Worm (Caenorhabditis elegans) whole organism, L3 larva: ENCODE measurements around the gene nrde-4.

Experiments used
- R02D3.7 ChIP-seq: fragments of 150-350 bp; optimal IDR thresholded peaks from 2 replicates; lab custom pipeline; 2014; ENCODE audit warnings: missing biosample characterization, missing genetic modification characterization
- aly-2 ChIP-seq: fragments of 150-350 bp; optimal IDR thresholded peaks from 2 replicates; lab custom pipeline; 2014; ENCODE audit warnings: missing biosample characterization, missing genetic modification characterization
- ama-1 ChIP-seq: fragments of 150-350 bp; optimal IDR thresholded peaks from 2 replicates; lab custom pipeline; 2018
- ceh-16 ChIP-seq: sonication (generic microtip); optimal IDR thresholded peaks from 2 replicates; lab custom pipeline; 2017; ENCODE audit warnings: missing biosample characterization, missing genetic modification characterization
- ceh-28 ChIP-seq: fragments of 150-350 bp; optimal IDR thresholded peaks from 2 replicates; lab custom pipeline; 2014; ENCODE audit warnings: missing biosample characterization, missing genetic modification reagents, missing genetic modification characterization
- ceh-82 ChIP-seq: fragments of 150-350 bp; optimal IDR thresholded peaks from 2 replicates; lab custom pipeline; 2014; ENCODE audit warnings: missing biosample characterization, missing genetic modification characterization
- ceh-9 ChIP-seq: sonication (generic microtip); optimal IDR thresholded peaks from 2 replicates; lab custom pipeline; 2018; ENCODE audit warnings: missing biosample characterization, missing genetic modification characterization
- egl-5 ChIP-seq: fragments of 150-350 bp; optimal IDR thresholded peaks from 2 replicates; lab custom pipeline; 2017; ENCODE audit warnings: missing biosample characterization, missing genetic modification reagents, missing genetic modification characterization, inconsistent platforms
- elt-2 ChIP-seq: sonication (generic microtip); optimal IDR thresholded peaks from 2 replicates; lab custom pipeline; 2016; ENCODE audit warnings: missing genetic modification reagents, mild to moderate bottlenecking, missing genetic modification characterization, missing compliant biosample characterization
- elt-3 ChIP-seq, 3 experiments: fragments of 150-350 bp in 1 of 3; sonication (generic microtip) in 2 of 3; optimal IDR thresholded peaks; 2 replicates in 2 of 3; 4 replicates in 1 of 3; lab custom pipeline; 2014 to 2017; ENCODE audit warnings: missing biosample characterization in 3 of 3, missing genetic modification characterization in 3 of 3
- fkh-10 ChIP-seq: sonication (generic microtip); optimal IDR thresholded peaks from 2 replicates; lab custom pipeline; 2017; ENCODE audit warnings: missing biosample characterization, missing genetic modification reagents, missing genetic modification characterization
- fkh-2 ChIP-seq: fragments of 150-350 bp; optimal IDR thresholded peaks from 2 replicates; lab custom pipeline; 2014; ENCODE audit warnings: missing biosample characterization, missing genetic modification reagents, missing genetic modification characterization
- fos-1 ChIP-seq: fragments of 150-350 bp; optimal IDR thresholded peaks from 2 replicates; lab custom pipeline; 2014; ENCODE audit warnings: missing biosample characterization, missing genetic modification characterization
- hmg-11 ChIP-seq: sonication (generic microtip); optimal IDR thresholded peaks from 2 replicates; lab custom pipeline; 2016; ENCODE audit warnings: missing genetic modification characterization, missing compliant biosample characterization
- jun-1 ChIP-seq: fragments of 150-350 bp; optimal IDR thresholded peaks from 2 replicates; lab custom pipeline; 2014; ENCODE audit warnings: missing biosample characterization, missing genetic modification reagents, missing genetic modification characterization
- lin-15B ChIP-seq: fragments of 150-350 bp; optimal IDR thresholded peaks from 2 replicates; lab custom pipeline; 2014; ENCODE audit warnings: missing biosample characterization, missing genetic modification characterization
- lin-39 ChIP-seq: fragments of 150-350 bp; optimal IDR thresholded peaks from 2 replicates; lab custom pipeline; 2018; ENCODE audit warnings: missing biosample characterization, missing genetic modification reagents, missing genetic modification characterization
- nfya-1 ChIP-seq: sonication (generic microtip); optimal IDR thresholded peaks from 2 replicates; lab custom pipeline; 2017; ENCODE audit warnings: missing genetic modification characterization, mild to moderate bottlenecking, missing compliant biosample characterization, antibody characterized with exemption, moderate library complexity; ENCODE audit not compliant: insufficient read depth
- nhr-11 ChIP-seq: fragments of 150-350 bp; optimal IDR thresholded peaks from 2 replicates; lab custom pipeline; 2014; ENCODE audit warnings: missing biosample characterization, missing genetic modification characterization
- nhr-237 ChIP-seq: fragments of 150-350 bp; optimal IDR thresholded peaks from 2 replicates; lab custom pipeline; 2014; ENCODE audit warnings: missing biosample characterization, missing genetic modification characterization
- nhr-28 ChIP-seq: fragments of 150-350 bp; optimal IDR thresholded peaks from 2 replicates; lab custom pipeline; 2014; ENCODE audit warnings: missing biosample characterization, missing genetic modification characterization
- nhr-77 ChIP-seq: fragments of 150-350 bp; optimal IDR thresholded peaks from 2 replicates; lab custom pipeline; 2014; ENCODE audit warnings: missing biosample characterization, missing genetic modification characterization
- pqm-1 ChIP-seq: fragments of 150-350 bp; optimal IDR thresholded peaks from 2 replicates; lab custom pipeline; 2017; ENCODE audit warnings: missing biosample characterization, missing genetic modification characterization, inconsistent platforms
- sea-2 ChIP-seq: fragments of 150-350 bp; sonication (generic microtip); optimal IDR thresholded peaks from 4 replicates; lab custom pipeline; 2014; ENCODE audit warnings: missing biosample characterization, missing genetic modification reagents, missing genetic modification characterization
- snpc-4 ChIP-seq: fragments of 150-350 bp; optimal IDR thresholded peaks from 2 replicates; lab custom pipeline; 2014; ENCODE audit warnings: missing biosample characterization, missing genetic modification characterization
- tbx-2 ChIP-seq: sonication (generic microtip); optimal IDR thresholded peaks from 2 replicates; lab custom pipeline; 2016; ENCODE audit warnings: mild to moderate bottlenecking, missing genetic modification characterization, missing compliant biosample characterization
- unc-39 ChIP-seq: sonication (generic microtip); optimal IDR thresholded peaks from 4 replicates; lab custom pipeline; 2017; ENCODE audit warnings: missing biosample characterization, missing genetic modification characterization
- unc-62 ChIP-seq: fragments of 150-350 bp; sonication (generic microtip); optimal IDR thresholded peaks from 4 replicates; lab custom pipeline; 2014; ENCODE audit warnings: missing biosample characterization, missing genetic modification reagents, missing genetic modification characterization
- ztf-4 ChIP-seq: fragments of 150-350 bp; optimal IDR thresholded peaks from 2 replicates; lab custom pipeline; 2014; ENCODE audit warnings: missing biosample characterization, missing genetic modification characterization

Gene nrde-4

DNA sequence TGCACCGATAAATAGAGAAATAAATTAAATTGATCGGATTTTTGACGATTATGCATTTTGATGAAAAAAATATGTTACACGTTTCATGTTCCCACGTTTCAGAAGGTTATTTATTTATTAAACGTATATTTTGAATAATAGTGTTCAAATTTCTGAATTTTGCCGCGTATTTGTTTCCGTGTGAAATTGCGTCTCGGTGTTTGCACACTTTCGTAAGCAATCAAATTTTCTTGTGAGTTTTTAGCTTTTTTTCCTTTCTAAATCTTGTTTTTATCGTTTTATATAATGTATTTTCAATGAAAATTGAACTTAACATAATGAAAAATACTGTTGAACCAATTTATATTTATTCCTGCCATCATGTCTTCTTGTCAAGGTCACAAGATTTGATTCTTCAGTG, 21.5 kb downstream of the nrde-4 start, which contains the start of gene F45E4.6 (continued):
- TF ChIP-seq jun-1 (tag; lab: Kevin White, UChicago): no peak
- no peak for TF ChIP-seq pqm-1 (tag; lab: Kevin White, UChicago)
- no peak for TF ChIP-seq tbx-2 (tag; lab: Kevin White, UChicago)
- no peak for TF ChIP-seq fkh-2
- TF ChIP-seq ama-1 (lab: Kevin White, UChicago): no peak
- no peak for TF ChIP-seq fos-1

ce11 chrIV:7628942-7629341, 25.1 kb downstream of the nrde-4 start, which contains the start of gene F45E4.5:
Gene F45E4.5 (minus strand): TSS chrIV:7629042.
- TF ChIP-seq unc-39 (tag; lab: Kevin White, UChicago) (no peak), elt-2 (tag; lab: Kevin White, UChicago) (no peak), ceh-28 (tag; lab: Kevin White, UChicago) (no peak), lin-39 (no peak), hmg-11 (tag; lab: Kevin White, UChicago) (no peak)

DNA sequence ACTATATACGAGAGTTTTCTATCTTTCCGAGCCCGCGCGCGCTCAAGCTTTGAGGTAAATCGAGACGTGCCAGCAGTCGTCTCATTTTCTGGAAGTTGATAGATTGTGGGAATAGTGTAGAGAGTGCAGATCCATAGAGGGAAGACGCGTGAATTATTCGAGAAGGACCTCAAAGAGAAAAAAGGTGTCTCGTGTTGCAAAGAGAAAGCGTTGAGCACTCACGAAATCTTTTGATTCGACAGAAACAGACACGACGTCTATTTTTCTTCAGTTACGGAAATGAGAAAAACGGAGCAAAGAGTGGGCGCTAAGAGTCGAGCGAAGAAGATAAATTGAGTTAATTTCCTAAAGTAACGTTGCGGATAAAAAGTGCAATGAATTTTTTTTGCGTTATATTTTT, 30.2 kb downstream of the nrde-4 start:
- no peak for TF ChIP-seq nhr-237 (tag; lab: Kevin White, UChicago)
- TF ChIP-seq fkh-10 (GFP tag; lab: Kevin White, UChicago): peak; percentile 63
- peak; percentile 36 for TF ChIP-seq nfya-1 (tag; lab: Kevin White, UChicago)
- TF ChIP-seq ceh-9 (tag; lab: Kevin White, UChicago): no peak
- TF ChIP-seq aly-2: peak; percentile 50

DNA sequence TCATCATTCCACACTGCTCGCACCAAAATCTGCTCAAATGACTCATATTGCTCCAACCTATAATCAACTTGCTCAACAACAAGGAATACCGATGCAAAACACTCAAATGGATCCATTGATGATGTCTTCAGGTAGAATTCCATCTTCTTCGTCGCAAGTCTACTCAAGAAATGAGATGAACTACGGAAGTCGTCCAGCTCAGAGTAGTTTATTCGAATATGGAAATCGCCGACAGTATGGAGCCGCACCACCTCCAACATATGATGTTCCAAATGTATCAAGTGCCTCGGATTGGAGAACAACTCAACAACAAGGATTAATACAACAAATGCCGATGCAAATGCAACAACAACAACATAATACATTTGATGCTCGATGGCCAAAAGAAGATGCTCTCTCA, 31.0 kb downstream of the nrde-4 start:
- TF ChIP-seq elt-2 (tag; lab: Kevin White, UChicago) (no peak), fkh-10 (GFP tag; lab: Kevin White, UChicago) (no peak), elt-3 (tag; optimal IDR thresholded peaks at IDR 0.05; lab: Kevin White, UChicago) (no peak), hmg-11 (tag; lab: Kevin White, UChicago) (no peak), aly-2 (no peak), pqm-1 (tag; lab: Kevin White, UChicago) (no peak), ceh-28 (tag; lab: Kevin White, UChicago) (no peak), ztf-4 (tag; lab: Kevin White, UChicago) (no peak), ceh-82 (tag; lab: Kevin White, UChicago) (no peak)

ce11 chrIV:7620450-7620849, 33.6 kb downstream of the nrde-4 start:
- TF ChIP-seq egl-5 (tag; lab: Kevin White, UChicago) (no peak), nfya-1 (tag; lab: Kevin White, UChicago) (peak; percentile 40)
- TF ChIP-seq, all 47 proteins: peak for 1

ce11 chrIV:7619261-7619660, 34.8 kb downstream of the nrde-4 start:
- TF ChIP-seq lin-39: peak; percentile 69
- TF ChIP-seq sea-2 (GFP tag; lab: Kevin White, UChicago): no peak
- TF ChIP-seq ceh-16 (tag; lab: Kevin White, UChicago): no peak
- peak; percentile 51 for TF ChIP-seq nfya-1 (tag; lab: Kevin White, UChicago)
- TF ChIP-seq snpc-4 (tag; lab: Kevin White, UChicago): peak; percentile 21
- peak; percentile 52 for TF ChIP-seq fkh-10 (GFP tag; lab: Kevin White, UChicago)
- TF ChIP-seq hmg-11 (tag; lab: Kevin White, UChicago): peak; percentile 14
- TF ChIP-seq nhr-77 (tag; lab: Kevin White, UChicago): no peak
- TF ChIP-seq elt-3 (tag; optimal IDR thresholded peaks at IDR 0.05; lab: Kevin White, UChicago): no peak
- TF ChIP-seq tbx-2 (tag; lab: Kevin White, UChicago): no peak

ce11 chrIV:7612523-7612922, 41.5 kb downstream of the nrde-4 start:
- TF ChIP-seq nhr-28 (tag; lab: Kevin White, UChicago): no peak
- TF ChIP-seq tbx-2 (tag; lab: Kevin White, UChicago): no peak
- TF ChIP-seq ztf-4 (tag; lab: Kevin White, UChicago): no peak
- TF ChIP-seq unc-39 (tag; lab: Kevin White, UChicago): no peak
- no peak for TF ChIP-seq ceh-9 (tag; lab: Kevin White, UChicago)
- no peak for TF ChIP-seq elt-2 (tag; lab: Kevin White, UChicago)
- TF ChIP-seq elt-3 (tag; optimal IDR thresholded peaks at IDR 0.05; lab: Kevin White, UChicago): no peak
- TF ChIP-seq pqm-1 (tag; lab: Kevin White, UChicago): no peak
- TF ChIP-seq unc-62 (GFP tag; lab: Kevin White, UChicago): no peak
- no peak for TF ChIP-seq fkh-2
- no peak for TF ChIP-seq ama-1 (lab: Kevin White, UChicago)
- TF ChIP-seq lin-15B (tag; lab: Kevin White, UChicago): no peak
- no peak for TF ChIP-seq ceh-16 (tag; lab: Kevin White, UChicago)
- no peak for TF ChIP-seq nhr-11 (tag; lab: Kevin White, UChicago)
- no peak for TF ChIP-seq R02D3.7 (tag; lab: Kevin White, UChicago)
- TF ChIP-seq, all 47 proteins: peak for 0
